Worm (Caenorhabditis elegans) whole organism, L2 larva: ENCODE results near the gene ife-4.

ENCODE experiments used
- C34F6.9 ChIP-seq: fragments of 150-350 bp; optimal IDR thresholded peaks from 2 replicates; lab custom pipeline; 2014; ENCODE audit warnings: missing biosample characterization, missing genetic modification characterization
- F13H6.1 ChIP-seq: sonication (generic microtip); optimal IDR thresholded peaks from 2 replicates; lab custom pipeline; 2016; ENCODE audit warnings: missing genetic modification characterization, missing compliant biosample characterization
- R02D3.7 ChIP-seq: fragments of 150-350 bp; optimal IDR thresholded peaks from 2 replicates; lab custom pipeline; 2014; ENCODE audit warnings: missing biosample characterization, missing genetic modification characterization
- ZK546.5 ChIP-seq: sonication (generic microtip); optimal IDR thresholded peaks from 2 replicates; lab custom pipeline; 2017; ENCODE audit warnings: missing biosample characterization, missing genetic modification characterization
- alr-1 ChIP-seq: fragments of 150-350 bp; optimal IDR thresholded peaks from 2 replicates; lab custom pipeline; 2014; ENCODE audit warnings: missing biosample characterization, missing genetic modification characterization
- aly-2 ChIP-seq: fragments of 150-350 bp; optimal IDR thresholded peaks from 2 replicates; lab custom pipeline; 2014; ENCODE audit warnings: missing biosample characterization, missing genetic modification characterization
- ama-1 ChIP-seq: fragments of 150-350 bp; optimal IDR thresholded peaks from 2 replicates; lab custom pipeline; 2018; ENCODE audit warnings: inconsistent platforms
- blmp-1 ChIP-seq: sonication (generic microtip); optimal IDR thresholded peaks from 2 replicates; lab custom pipeline; 2017; ENCODE audit warnings: missing genetic modification characterization, mild to moderate bottlenecking, missing compliant biosample characterization, antibody characterized with exemption, moderate library complexity; ENCODE audit not compliant: insufficient read depth
- ceh-16 ChIP-seq: fragments of 150-350 bp; optimal IDR thresholded peaks from 2 replicates; lab custom pipeline; 2014; ENCODE audit warnings: missing biosample characterization, missing genetic modification characterization
- ceh-82 ChIP-seq: fragments of 150-350 bp; optimal IDR thresholded peaks from 2 replicates; lab custom pipeline; 2014; ENCODE audit warnings: missing biosample characterization, missing genetic modification characterization
- crh-2 ChIP-seq: sonication (generic microtip); optimal IDR thresholded peaks from 2 replicates; lab custom pipeline; 2017; ENCODE audit warnings: missing biosample characterization, missing genetic modification characterization
- dmd-4 ChIP-seq: sonication (generic microtip); optimal IDR thresholded peaks from 2 replicates; lab custom pipeline; 2017; ENCODE audit warnings: missing biosample characterization, missing genetic modification characterization
- egl-27 ChIP-seq: sonication (generic microtip); optimal IDR thresholded peaks from 3 replicates; lab custom pipeline; 2017; ENCODE audit warnings: missing biosample characterization, missing genetic modification reagents, missing genetic modification characterization
- elt-1 ChIP-seq: fragments of 150-350 bp; optimal IDR thresholded peaks from 2 replicates; lab custom pipeline; 2014; ENCODE audit warnings: missing biosample characterization, missing genetic modification characterization
- fos-1 ChIP-seq: fragments of 150-350 bp; optimal IDR thresholded peaks from 2 replicates; lab custom pipeline; 2014; ENCODE audit warnings: missing biosample characterization, missing genetic modification characterization
- gmeb-1 ChIP-seq: fragments of 150-350 bp; optimal IDR thresholded peaks from 2 replicates; lab custom pipeline; 2014; ENCODE audit warnings: missing biosample characterization, missing genetic modification characterization
- lin-11 ChIP-seq: fragments of 150-350 bp; sonication (generic microtip); optimal IDR thresholded peaks from 2 replicates; lab custom pipeline; 2014; ENCODE audit warnings: missing biosample characterization, missing genetic modification characterization, inconsistent platforms, mixed read lengths
- lin-13 ChIP-seq: fragments of 150-350 bp; optimal IDR thresholded peaks from 2 replicates; lab custom pipeline; 2014; ENCODE audit warnings: missing biosample characterization, missing genetic modification reagents, missing genetic modification characterization
- lin-39 ChIP-seq: fragments of 150-350 bp; optimal IDR thresholded peaks from 2 replicates; lab custom pipeline; 2014; ENCODE audit warnings: missing biosample characterization, missing genetic modification reagents, missing genetic modification characterization
- lsy-2 ChIP-seq, 2 experiments: fragments of 150-350 bp in 1 of 2; sonication (generic microtip) in 1 of 2; optimal IDR thresholded peaks; 2 replicates each; lab custom pipeline; 2014 to 2017; ENCODE audit warnings: missing biosample characterization in 2 of 2, missing genetic modification characterization in 2 of 2
- mab-5 ChIP-seq: fragments of 150-350 bp; optimal IDR thresholded peaks from 2 replicates; lab custom pipeline; 2014; ENCODE audit warnings: missing biosample characterization, missing genetic modification characterization
- mbf-1 ChIP-seq: sonication (generic microtip); optimal IDR thresholded peaks from 2 replicates; lab custom pipeline; 2017; ENCODE audit warnings: missing biosample characterization, missing genetic modification characterization
- mdl-1 ChIP-seq, 2 experiments: fragments of 150-350 bp in 1 of 2; sonication (generic microtip) in 1 of 2; optimal IDR thresholded peaks; 2 replicates each; lab custom pipeline; 2017; ENCODE audit warnings: missing biosample characterization in 2 of 2, missing genetic modification characterization in 2 of 2
- nhr-11 ChIP-seq: fragments of 150-350 bp; optimal IDR thresholded peaks from 2 replicates; lab custom pipeline; 2014; ENCODE audit warnings: missing biosample characterization, missing genetic modification characterization
- nhr-12 ChIP-seq: fragments of 150-350 bp; optimal IDR thresholded peaks from 2 replicates; lab custom pipeline; 2014; ENCODE audit warnings: missing biosample characterization, missing genetic modification characterization
- nhr-129 ChIP-seq: fragments of 150-350 bp; optimal IDR thresholded peaks from 2 replicates; lab custom pipeline; 2014; ENCODE audit warnings: missing biosample characterization, missing genetic modification characterization
- nhr-21 ChIP-seq: fragments of 150-350 bp; optimal IDR thresholded peaks from 2 replicates; lab custom pipeline; 2014; ENCODE audit warnings: missing biosample characterization, missing genetic modification characterization
- nhr-23 ChIP-seq: fragments of 150-350 bp; optimal IDR thresholded peaks from 2 replicates; lab custom pipeline; 2014; ENCODE audit warnings: missing biosample characterization, missing genetic modification reagents, missing genetic modification characterization
- nhr-237 ChIP-seq: fragments of 150-350 bp; optimal IDR thresholded peaks from 2 replicates; lab custom pipeline; 2014; ENCODE audit warnings: missing biosample characterization, missing genetic modification characterization
- nhr-25 ChIP-seq: fragments of 150-350 bp; sonication (generic microtip); optimal IDR thresholded peaks from 3 replicates; lab custom pipeline; 2014; ENCODE audit warnings: missing biosample characterization, missing genetic modification characterization
- nhr-6 ChIP-seq: fragments of 150-350 bp; optimal IDR thresholded peaks from 2 replicates; lab custom pipeline; 2014; ENCODE audit warnings: missing biosample characterization, missing genetic modification characterization
- nhr-77 ChIP-seq: fragments of 150-350 bp; optimal IDR thresholded peaks from 2 replicates; lab custom pipeline; 2014; ENCODE audit warnings: missing biosample characterization, missing genetic modification characterization
- peb-1 ChIP-seq: fragments of 150-350 bp; optimal IDR thresholded peaks from 2 replicates; lab custom pipeline; 2014; ENCODE audit warnings: missing biosample characterization, missing genetic modification characterization
- sem-4 ChIP-seq: fragments of 150-350 bp; optimal IDR thresholded peaks from 2 replicates; lab custom pipeline; 2014; ENCODE audit warnings: missing biosample characterization, missing genetic modification reagents, missing genetic modification characterization
- skn-1 ChIP-seq: sonication (generic microtip); optimal IDR thresholded peaks from 2 replicates; lab custom pipeline; 2017; ENCODE audit warnings: missing biosample characterization, missing genetic modification characterization
- sma-3 ChIP-seq: sonication (generic microtip); optimal IDR thresholded peaks from 2 replicates; lab custom pipeline; 2016; ENCODE audit warnings: missing genetic modification reagents, missing genetic modification characterization, missing compliant biosample characterization
- sma-9 ChIP-seq, 2 experiments: fragments of 150-350 bp in 1 of 2; sonication (generic microtip) in 1 of 2; optimal IDR thresholded peaks; 2 replicates each; lab custom pipeline; 2014 to 2016; ENCODE audit warnings: missing genetic modification characterization in 2 of 2, mild to moderate bottlenecking in 1 of 2, missing biosample characterization in 1 of 2, missing compliant biosample characterization in 1 of 2, missing genetic modification reagents in 1 of 2, moderate library complexity in 1 of 2
- snpc-4 ChIP-seq: fragments of 150-350 bp; optimal IDR thresholded peaks from 2 replicates; lab custom pipeline; 2014; ENCODE audit warnings: missing biosample characterization, missing genetic modification characterization
- unc-39 ChIP-seq: fragments of 150-350 bp; optimal IDR thresholded peaks from 2 replicates; lab custom pipeline; 2014; ENCODE audit warnings: missing biosample characterization, missing genetic modification characterization
- unc-55 ChIP-seq: fragments of 150-350 bp; sonication (generic microtip); optimal IDR thresholded peaks from 3 replicates; lab custom pipeline; 2014; ENCODE audit warnings: missing biosample characterization, missing genetic modification reagents, missing genetic modification characterization
- unc-62 ChIP-seq: fragments of 150-350 bp; optimal IDR thresholded peaks from 2 replicates; lab custom pipeline; 2014; ENCODE audit warnings: missing biosample characterization, missing genetic modification reagents, missing genetic modification characterization
- zag-1 ChIP-seq: fragments of 150-350 bp; optimal IDR thresholded peaks from 2 replicates; lab custom pipeline; 2014; ENCODE audit warnings: missing biosample characterization, missing genetic modification characterization
- ztf-1 ChIP-seq: fragments of 200-800 bp; sonication (Bioruptor generic); conservative IDR thresholded peaks from 2 replicates; pipeline ENCODE4 v1.3.6; 2022; ENCODE audit warnings: missing genetic modification characterization, missing compliant biosample characterization
- ztf-11 ChIP-seq: sonication (generic microtip); optimal IDR thresholded peaks from 2 replicates; lab custom pipeline; 2017; ENCODE audit warnings: missing biosample characterization, missing genetic modification characterization
- ztf-4 ChIP-seq: fragments of 150-350 bp; optimal IDR thresholded peaks from 2 replicates; lab custom pipeline; 2014; ENCODE audit warnings: missing biosample characterization, missing genetic modification characterization

ife-4 gene

ce11 chrX:1124146-1124545 is 20.1 kb downstream of the ife-4 start, which contains the start of gene C05D9.9:
C05D9.9 (minus strand) TSS chrX:1124246.
- TF ChIP-seq blmp-1 (tag; lab: Kevin White, UChicago), result peak; percentile 45
- peak; percentile 36 for TF ChIP-seq nhr-25 (tag; lab: Kevin White, UChicago)
- no peak for TF ChIP-seq lsy-2 (tag; optimal IDR thresholded peaks at IDR 0.05; lab: Kevin White, UChicago)
- TF ChIP-seq, all 48 proteins: peak for 2

- TF ChIP-seq mab-5 (tag; lab: Kevin White, UChicago) (no peak), ceh-82 (tag; lab: Kevin White, UChicago) (no peak), ztf-4 (no peak), sma-9 (GFP tag; optimal IDR thresholded peaks at IDR 0.05; lab: Kevin White, UChicago) (peak; percentile 11), sma-9 (tag; optimal IDR thresholded peaks at IDR 0.05; lab: Kevin White, UChicago) (no peak), fos-1 (peak; percentile 50), crh-2 (tag; lab: Kevin White, UChicago) (peak; percentile 12), nhr-25 (tag; lab: Kevin White, UChicago) (no peak)
Observed at ce11 chrX:1125426-1125825, 21.4 kb downstream of the ife-4 start, which contains the start of gene lmp-2. lmp-2 (plus strand) TSS chrX:1125615.

ce11 chrX:1126207-1126606 is 22.2 kb downstream of the ife-4 start:
- TF ChIP-seq crh-2 (tag; lab: Kevin White, UChicago) (no peak), egl-27 (tag; lab: Kevin White, UChicago) (no peak), mab-5 (tag; lab: Kevin White, UChicago) (no peak), F13H6.1 (tag; lab: Kevin White, UChicago) (no peak), peb-1 (no peak)
- TF ChIP-seq, all 48 proteins: peak for 0

DNA sequence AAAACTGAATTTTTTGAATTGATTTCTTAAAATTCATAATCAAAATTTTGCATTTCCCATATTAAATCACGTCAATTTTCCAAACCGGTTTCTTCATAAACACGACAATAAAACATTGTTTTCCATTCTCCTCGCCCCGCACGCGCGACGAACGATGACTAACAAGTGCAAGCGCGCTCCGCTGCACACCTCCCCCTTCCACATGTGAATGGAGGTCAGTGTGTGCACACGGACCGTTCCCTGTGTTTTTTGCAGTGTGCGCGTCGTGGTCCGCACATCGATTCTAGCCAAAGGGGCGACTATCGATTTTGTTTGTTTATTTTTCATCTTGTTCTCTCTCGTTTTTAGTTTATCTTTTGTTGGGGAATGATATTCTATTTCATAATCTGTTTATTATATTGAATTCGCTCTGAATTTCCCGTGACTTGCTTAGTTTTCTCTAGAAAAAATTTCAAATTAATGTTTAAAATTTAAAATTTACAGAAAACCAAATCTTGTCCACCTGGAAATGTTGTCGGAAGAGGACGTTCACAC is 24.6 kb downstream of the ife-4 start, which contains the start of gene snx-1:
snx-1 (plus strand) TSS at position 484 of the 534 bp plus-strand sequence.
- peak; percentile 18 for TF ChIP-seq ceh-16 (tag; lab: Kevin White, UChicago)
- peak; percentile 0 for TF ChIP-seq lin-11
- no peak for TF ChIP-seq skn-1 (tag; lab: Kevin White, UChicago)
- peak in 1 of 2 experiments; percentile 24 for TF ChIP-seq lsy-2 (tag; optimal IDR thresholded peaks at IDR 0.05; lab: Kevin White, UChicago)
- TF ChIP-seq nhr-237 (tag; lab: Kevin White, UChicago), result no peak
- no peak for TF ChIP-seq mbf-1 (tag; lab: Kevin White, UChicago)
- no peak for TF ChIP-seq ZK546.5 (tag; lab: Kevin White, UChicago)
- peak; percentile 5 for TF ChIP-seq sma-9 (GFP tag; optimal IDR thresholded peaks at IDR 0.05; lab: Kevin White, UChicago)
- no peak for TF ChIP-seq sma-9 (tag; optimal IDR thresholded peaks at IDR 0.05; lab: Kevin White, UChicago)
- no peak for TF ChIP-seq lin-13 (GFP tag; lab: Kevin White, UChicago)
- TF ChIP-seq unc-39, result no peak
- TF ChIP-seq alr-1, result no peak
- no peak for TF ChIP-seq ztf-4
- no peak for TF ChIP-seq ceh-82 (tag; lab: Kevin White, UChicago)
- TF ChIP-seq mdl-1 (tag; optimal IDR thresholded peaks at IDR 0.05; lab: Kevin White, UChicago), result peak in 1 of 2 experiments; percentile 68
- TF ChIP-seq nhr-25 (tag; lab: Kevin White, UChicago), result peak; percentile 21
- no peak for TF ChIP-seq zag-1 (tag; lab: Kevin White, UChicago)
- TF ChIP-seq nhr-6 (tag; lab: Kevin White, UChicago), result no peak
- TF ChIP-seq unc-55, result peak; percentile 55
- TF ChIP-seq elt-1 (tag; lab: Kevin White, UChicago), result no peak
- TF ChIP-seq sma-3, result peak; percentile 62
- no peak for TF ChIP-seq snpc-4 (tag; lab: Kevin White, UChicago)
- TF ChIP-seq ama-1 (lab: Kevin White, UChicago), result no peak
- TF ChIP-seq nhr-11, result no peak
- TF ChIP-seq F13H6.1 (tag; lab: Kevin White, UChicago), result peak; percentile 23
- TF ChIP-seq R02D3.7, result no peak
- TF ChIP-seq C34F6.9 (tag; lab: Kevin White, UChicago), result peak; percentile 54
- no peak for TF ChIP-seq unc-62 (GFP tag; lab: Kevin White, UChicago)
- no peak for TF ChIP-seq dmd-4
- TF ChIP-seq ztf-1 (GFP tag; lab: Robert Waterston, UW), result no peak
- TF ChIP-seq crh-2 (tag; lab: Kevin White, UChicago), result peak; percentile 49
- no peak for TF ChIP-seq nhr-12 (tag; lab: Kevin White, UChicago)
- no peak for TF ChIP-seq mab-5 (tag; lab: Kevin White, UChicago)
- TF ChIP-seq aly-2 (tag; lab: Kevin White, UChicago), result no peak
- no peak for TF ChIP-seq egl-27 (tag; lab: Kevin White, UChicago)
- peak; percentile 30 for TF ChIP-seq gmeb-1 (tag; lab: Kevin White, UChicago)
- no peak for TF ChIP-seq blmp-1 (tag; lab: Kevin White, UChicago)
- TF ChIP-seq nhr-77 (tag; lab: Kevin White, UChicago), result no peak
- no peak for TF ChIP-seq lin-39
- no peak for TF ChIP-seq ztf-11 (tag; lab: Kevin White, UChicago)
- TF ChIP-seq nhr-21, result no peak
- peak; percentile 61 for TF ChIP-seq nhr-129 (tag; lab: Kevin White, UChicago)
- TF ChIP-seq peb-1, result no peak
- TF ChIP-seq nhr-23 (tag; lab: Kevin White, UChicago), result no peak
- peak; percentile 94 for TF ChIP-seq fos-1
- TF ChIP-seq sem-4 (tag; lab: Kevin White, UChicago), result no peak
